Fruit fly (Drosophila melanogaster) whole organism, embryonic: ENCODE data around the gene Trl.

ENCODE experiments used
- Ada2b ChIP-seq: fragments of 200-800 bp; sonication (Bioruptor generic); IDR thresholded peaks from 2 replicates; pipeline ENCODE4 v1.3.6; 2022; ENCODE audit warnings: missing biosample characterization, missing genetic modification characterization
- B-H1 ChIP-seq: fragments of 200-800 bp; sonication (Bioruptor generic); IDR thresholded peaks from 3 replicates; pipeline ENCODE4 v1.3.6; 2022; ENCODE audit warnings: missing biosample characterization, missing genetic modification characterization
- B-H2 ChIP-seq: fragments of 200-800 bp; sonication (Bioruptor generic); optimal IDR thresholded peaks from 2 replicates; lab custom pipeline; 2018; ENCODE audit warnings: missing biosample characterization, mild to moderate bottlenecking, missing genetic modification characterization
- CG10274 ChIP-seq: fragments of 200-800 bp; sonication (Bioruptor generic); optimal IDR thresholded peaks from 3 replicates; lab custom pipeline; 2017; ENCODE audit warnings: missing biosample characterization, mild to moderate bottlenecking, missing genetic modification characterization
- CG11723 ChIP-seq: fragments of 200-800 bp; sonication (Bioruptor generic); optimal IDR thresholded peaks from 2 replicates; lab custom pipeline; 2017; ENCODE audit warnings: missing biosample characterization, mild to moderate bottlenecking, missing genetic modification characterization
- CG12071 ChIP-seq: fragments of 200-800 bp; sonication (Bioruptor generic); optimal IDR thresholded peaks from 3 replicates; lab custom pipeline; 2018; ENCODE audit warnings: missing biosample characterization, mild to moderate bottlenecking, missing genetic modification characterization
- CG13894 ChIP-seq: fragments of 200-800 bp; sonication (Bioruptor generic); optimal IDR thresholded peaks from 3 replicates; lab custom pipeline; 2018; ENCODE audit warnings: missing biosample characterization, mild to moderate bottlenecking, missing genetic modification characterization, moderate library complexity
- CG1603 ChIP-seq: fragments of 200-800 bp; sonication (Bioruptor generic); optimal IDR thresholded peaks from 2 replicates; lab custom pipeline; 2019; ENCODE audit warnings: missing biosample characterization, mild to moderate bottlenecking, missing genetic modification characterization, moderate library complexity
- CG17829 ChIP-seq: fragments of 200-800 bp; optimal IDR thresholded peaks from 2 replicates; lab custom pipeline; 2019; ENCODE audit warnings: missing biosample characterization, mild to moderate bottlenecking, missing genetic modification characterization, moderate library complexity
- CG18262 ChIP-seq: fragments of 200-800 bp; optimal IDR thresholded peaks from 3 replicates; lab custom pipeline; 2019; ENCODE audit warnings: missing biosample characterization, mild to moderate bottlenecking, missing genetic modification characterization, moderate library complexity
- CG4328 ChIP-seq: fragments of 200-800 bp; sonication (Bioruptor generic); optimal IDR thresholded peaks from 3 replicates; lab custom pipeline; 2017; ENCODE audit warnings: missing biosample characterization, missing genetic modification reagents, missing genetic modification characterization
- CG43689 ChIP-seq: fragments of 200-800 bp; sonication (Bioruptor generic); IDR thresholded peaks from 2 replicates; pipeline ENCODE4 v1.3.6; 2022; ENCODE audit warnings: missing biosample characterization, missing genetic modification characterization
- CG4820 ChIP-seq: fragments of 200-800 bp; sonication (Bioruptor generic); optimal IDR thresholded peaks from 3 replicates; lab custom pipeline; 2016; ENCODE audit warnings: missing biosample characterization, missing genetic modification characterization
- CG5245 ChIP-seq: fragments of 200-800 bp; sonication (Bioruptor generic); optimal IDR thresholded peaks from 3 replicates; lab custom pipeline; 2016; ENCODE audit warnings: missing biosample characterization, missing genetic modification characterization
- CG6254 ChIP-seq: fragments of 200-800 bp; sonication (Bioruptor generic); optimal IDR thresholded peaks from 3 replicates; lab custom pipeline; 2017; ENCODE audit warnings: mild to moderate bottlenecking, missing biosample characterization, missing genetic modification reagents, missing genetic modification characterization
- CG6683 ChIP-seq: fragments of 200-800 bp; sonication (Bioruptor generic); optimal IDR thresholded peaks from 2 replicates; lab custom pipeline; 2017; ENCODE audit warnings: missing biosample characterization, mild to moderate bottlenecking, missing genetic modification characterization, missing genetic modification reagents
- CG7357 ChIP-seq: fragments of 200-800 bp; sonication (Bioruptor generic); IDR thresholded peaks from 3 replicates; pipeline ENCODE4 v1.3.6; 2022; ENCODE audit warnings: missing biosample characterization, missing genetic modification characterization
- CG8388 ChIP-seq: fragments of 200-800 bp; sonication (Bioruptor generic); optimal IDR thresholded peaks from 2 replicates; lab custom pipeline; 2019; ENCODE audit warnings: missing biosample characterization, mild to moderate bottlenecking, missing genetic modification characterization, moderate library complexity
- CkIIα-i1 ChIP-seq: fragments of 200-800 bp; sonication (Bioruptor generic); IDR thresholded peaks from 2 replicates; pipeline ENCODE4 v1.3.6; 2022; ENCODE audit warnings: missing biosample characterization, missing genetic modification characterization
- CoRest ChIP-seq: fragments of 200-800 bp; sonication (Bioruptor generic); optimal IDR thresholded peaks from 3 replicates; lab custom pipeline; 2018; ENCODE audit warnings: missing biosample characterization, mild to moderate bottlenecking, missing genetic modification characterization, moderate library complexity
- Dfd ChIP-seq, 2 experiments: fragments of >200 bp; optimal IDR thresholded peaks; 2 replicates each; lab custom pipeline; 2017; ENCODE audit warnings: missing biosample characterization in 2 of 2, missing genetic modification characterization in 2 of 2
- Dip2 ChIP-seq: fragments of 200-800 bp; sonication (Bioruptor generic); IDR thresholded peaks from 2 replicates; pipeline ENCODE4 v1.3.6; 2022; ENCODE audit warnings: missing biosample characterization, missing genetic modification characterization
- Hr3 ChIP-seq: fragments of 200-800 bp; sonication (Bioruptor generic); optimal IDR thresholded peaks from 3 replicates; lab custom pipeline; 2016; ENCODE audit warnings: missing biosample characterization, missing genetic modification characterization
- NfI ChIP-seq: fragments of 200-800 bp; sonication (Bioruptor generic); optimal IDR thresholded peaks from 3 replicates; lab custom pipeline; 2018; ENCODE audit warnings: missing biosample characterization, mild to moderate bottlenecking, missing genetic modification characterization, moderate library complexity
- Usf ChIP-seq: fragments of 200-800 bp; sonication (Bioruptor generic); optimal IDR thresholded peaks from 2 replicates; lab custom pipeline; 2017; ENCODE audit warnings: missing genotype, missing biosample characterization, missing genetic modification characterization
- ab ChIP-seq: fragments of 200-800 bp; sonication (Bioruptor generic); optimal IDR thresholded peaks from 2 replicates; lab custom pipeline; 2016; ENCODE audit warnings: missing biosample characterization, missing genetic modification characterization
- crol ChIP-seq: fragments of 200-800 bp; sonication (Bioruptor generic); IDR thresholded peaks from 2 replicates; pipeline ENCODE4 v1.3.6; 2022; ENCODE audit warnings: missing biosample characterization, missing genetic modification characterization
- cwo ChIP-seq: fragments of 200-800 bp; sonication (Bioruptor generic); optimal IDR thresholded peaks from 3 replicates; lab custom pipeline; 2017; ENCODE audit warnings: missing biosample characterization, missing genetic modification characterization, mild to moderate bottlenecking, moderate library complexity, missing genetic modification reagents
- danr ChIP-seq: fragments of 200-800 bp; sonication (Bioruptor generic); IDR thresholded peaks from 2 replicates; pipeline ENCODE4 v1.3.6; 2022; ENCODE audit warnings: missing biosample characterization, missing genetic modification characterization
- ftz-f1 ChIP-seq: fragments of 200-800 bp; sonication (Bioruptor generic); optimal IDR thresholded peaks from 2 replicates; lab custom pipeline; 2016; ENCODE audit warnings: missing biosample characterization, missing genetic modification characterization
- gcm ChIP-seq: fragments of 200-800 bp; sonication (Bioruptor generic); optimal IDR thresholded peaks from 2 replicates; lab custom pipeline; 2019; ENCODE audit warnings: missing biosample characterization, mild to moderate bottlenecking, missing genetic modification characterization, moderate library complexity
- gcm2 ChIP-seq: fragments of 200-800 bp; sonication (Bioruptor generic); optimal IDR thresholded peaks from 2 replicates; lab custom pipeline; 2016; ENCODE audit warnings: missing biosample characterization, missing genetic modification characterization
- grn ChIP-seq: fragments of 200-800 bp; sonication (Bioruptor generic); optimal IDR thresholded peaks from 3 replicates; lab custom pipeline; 2017; ENCODE audit warnings: missing biosample characterization, missing genetic modification characterization
- gro ChIP-seq: fragments of 200-800 bp; sonication (Bioruptor generic); optimal IDR thresholded peaks from 2 replicates; lab custom pipeline; 2016; ENCODE audit warnings: missing biosample characterization, missing genetic modification characterization
- ham ChIP-seq: fragments of 200-800 bp; sonication (Bioruptor generic); IDR thresholded peaks from 2 replicates; pipeline ENCODE4 v1.3.6; 2022; ENCODE audit warnings: missing biosample characterization, missing genetic modification characterization
- hkb ChIP-seq, 2 experiments: fragments of 200-800 bp in 1 of 2; fragments of >200 bp in 1 of 2; sonication (Bioruptor generic) in 1 of 2; IDR thresholded peaks in 1 of 2; optimal IDR thresholded peaks in 1 of 2; 2 replicates each; pipeline versions ENCODE4 v1.3.6 to Lab custom; 2017 to 2022; ENCODE audit warnings: missing biosample characterization in 1 of 2, missing genetic modification characterization in 1 of 2
- lola ChIP-seq, 3 experiments: fragments of >200 bp in 2 of 3; fragments of 200-800 bp in 1 of 3; sonication (Bioruptor generic) in 1 of 3; optimal IDR thresholded peaks; 2 replicates each; lab custom pipeline; 2017 to 2019; ENCODE audit warnings: missing biosample characterization in 3 of 3, missing genetic modification characterization in 3 of 3, mild to moderate bottlenecking in 1 of 3, moderate library complexity in 1 of 3
- lov ChIP-seq, 2 experiments: fragments of 200-800 bp in 1 of 2; fragments of >200 bp in 1 of 2; sonication (Bioruptor generic) in 1 of 2; IDR thresholded peaks in 1 of 2; optimal IDR thresholded peaks in 1 of 2; 2 replicates in 1 of 2; 3 replicates in 1 of 2; pipeline versions ENCODE4 v1.3.6 to Lab custom; 2017 to 2022; ENCODE audit warnings: missing biosample characterization in 1 of 2, missing genetic modification characterization in 1 of 2
- luna ChIP-seq: fragments of 200-800 bp; sonication (Bioruptor generic); optimal IDR thresholded peaks from 2 replicates; lab custom pipeline; 2016; ENCODE audit warnings: missing biosample characterization, missing genetic modification characterization
- odd ChIP-seq: fragments of 200-800 bp; sonication (Bioruptor generic); optimal IDR thresholded peaks from 2 replicates; lab custom pipeline; 2017; ENCODE audit warnings: missing biosample characterization, mild to moderate bottlenecking, missing genetic modification characterization
- pho ChIP-seq: fragments of 200-800 bp; sonication (Bioruptor generic); optimal IDR thresholded peaks from 2 replicates; lab custom pipeline; 2016; ENCODE audit warnings: missing biosample characterization, missing genetic modification characterization
- psq ChIP-seq: fragments of 200-800 bp; sonication (Bioruptor generic); optimal IDR thresholded peaks from 2 replicates; lab custom pipeline; 2017; ENCODE audit warnings: missing biosample characterization, missing genetic modification characterization
- pum ChIP-seq: fragments of 200-800 bp; sonication (Bioruptor generic); optimal IDR thresholded peaks from 2 replicates; lab custom pipeline; 2016; ENCODE audit warnings: missing biosample characterization, missing genetic modification characterization
- pzg ChIP-seq: fragments of 200-800 bp; sonication (Bioruptor generic); optimal IDR thresholded peaks from 3 replicates; lab custom pipeline; 2018; ENCODE audit warnings: missing biosample characterization, mild to moderate bottlenecking, missing genetic modification characterization, moderate library complexity
- slp2 ChIP-seq: fragments of 200-800 bp; sonication (Bioruptor generic); optimal IDR thresholded peaks from 2 replicates; lab custom pipeline; 2016; ENCODE audit warnings: missing biosample characterization, missing genetic modification characterization
- tap ChIP-seq: fragments of 200-800 bp; optimal IDR thresholded peaks from 3 replicates; lab custom pipeline; 2019; ENCODE audit warnings: missing biosample characterization, mild to moderate bottlenecking, missing genetic modification characterization, moderate library complexity
- tna ChIP-seq: fragments of 200-800 bp; sonication (Bioruptor generic); IDR thresholded peaks from 2 replicates; pipeline ENCODE4 v1.3.6; 2022; ENCODE audit warnings: missing biosample characterization, missing genetic modification characterization; ENCODE audit not compliant: partially characterized antibody
- wdn ChIP-seq: fragments of 200-800 bp; sonication (Bioruptor generic); IDR thresholded peaks from 2 replicates; pipeline ENCODE4 v1.3.6; 2022; ENCODE audit warnings: missing biosample characterization, missing genetic modification characterization
- zen ChIP-seq: fragments of 200-800 bp; sonication (Bioruptor generic); optimal IDR thresholded peaks from 3 replicates; lab custom pipeline; 2018; ENCODE audit warnings: missing biosample characterization, mild to moderate bottlenecking, missing genetic modification characterization, moderate library complexity

Gene Trl

DNA sequence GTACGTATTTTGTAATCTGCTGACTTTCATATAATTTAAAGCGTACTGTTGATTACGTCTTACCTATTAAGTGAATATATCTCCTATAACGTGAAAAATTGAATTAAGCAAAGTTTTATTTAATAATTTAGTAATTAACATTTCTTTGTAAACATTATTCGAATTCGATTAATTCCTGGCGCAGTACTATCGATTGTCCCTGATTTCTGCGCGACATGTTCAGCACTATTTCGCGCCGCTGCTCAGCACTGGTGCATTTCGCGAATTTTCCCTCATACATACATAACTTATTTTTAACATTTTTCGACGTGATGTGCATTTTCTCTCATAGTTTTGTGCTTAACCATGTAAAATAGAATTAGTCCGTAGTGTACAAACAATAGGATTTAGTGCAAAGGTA lies 28.8 kb upstream of the Trl start, which contains the start of gene Helz (continued):
- TF ChIP-seq wdn, result no peak
- TF ChIP-seq CG6683 (GFP tag; lab: Kevin White, UChicago), result no peak
- no peak for TF ChIP-seq CkIIα-i1
- no peak for TF ChIP-seq CG12071
- TF ChIP-seq B-H1, result no peak
- no peak for TF ChIP-seq gcm2 (GFP tag; lab: Kevin White, UChicago)
- no peak for TF ChIP-seq Usf
- TF ChIP-seq CG10274 (GFP tag; lab: Kevin White, UChicago), result no peak
- no peak for TF ChIP-seq grn (GFP tag; lab: Kevin White, UChicago)
- peak; percentile 82 for TF ChIP-seq B-H2 (GFP tag; lab: Kevin White, UChicago)
- TF ChIP-seq CG43689 (GFP tag; lab: Robert Waterston, UW), result no peak
- peak; percentile 59 for TF ChIP-seq pzg
- no peak for TF ChIP-seq Ada2b
- TF ChIP-seq, all 482 proteins: peak for 54

DNA sequence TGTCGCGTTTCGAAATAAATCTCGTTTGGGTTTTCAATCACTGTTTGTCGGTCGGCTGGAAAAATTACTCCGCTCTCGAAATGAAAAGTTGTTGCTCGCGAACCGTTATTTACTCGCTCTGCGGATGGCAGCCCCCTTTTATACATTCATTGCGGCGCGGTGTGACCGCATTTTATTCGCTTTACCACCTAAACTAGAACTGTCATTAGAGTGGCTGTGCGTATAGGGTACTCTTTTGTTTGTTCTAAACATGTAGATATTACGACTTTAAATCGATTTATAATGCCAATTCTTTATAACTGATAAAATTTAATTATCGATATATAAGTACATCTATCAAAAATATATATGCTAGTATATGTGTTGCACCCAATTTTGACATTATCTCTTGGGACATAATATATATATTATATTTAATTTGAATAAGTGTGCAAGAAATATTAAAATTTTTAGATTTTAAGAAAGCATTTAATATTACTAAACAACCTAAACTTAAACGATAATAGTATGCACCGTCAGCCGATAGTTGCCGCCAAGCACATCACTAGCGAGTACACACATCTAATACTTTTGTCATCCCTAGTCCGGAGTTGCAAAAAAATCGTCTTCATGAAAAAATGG lies 25.5 kb upstream of the Trl start, which contains the start of the genes bmm and Tdrd3:
Gene bmm, minus strand, starts transcription at position 183 of the 621 bp plus-strand sequence.
Gene Tdrd3, plus strand, starts transcription at position 562 of the 621 bp plus-strand sequence.
- no peak for TF ChIP-seq ab (GFP tag; lab: Kevin White, UChicago)
- TF ChIP-seq CG7357 (GFP tag; lab: Robert Waterston, UW), result 0 out of 3 replicates have a peak, but pooled peaks have one; percentile 37
- no peak for TF ChIP-seq slp2 (GFP tag; lab: Kevin White, UChicago)
- peak; percentile 74 for TF ChIP-seq CG4820 (GFP tag; lab: Kevin White, UChicago)
- peak; percentile 95 for TF ChIP-seq CoRest (tag; lab: Kevin White, UChicago)
- TF ChIP-seq CG5245, result peak; percentile 37
- peak; percentile 90 for TF ChIP-seq zen
- TF ChIP-seq Dip2 (GFP tag; lab: Robert Waterston, UW), result no peak
- no peak for TF ChIP-seq hkb (optimal IDR thresholded peaks at IDR 0.05; lab: Kevin White, UChicago)
- TF ChIP-seq hkb (GFP tag; IDR thresholded peaks at IDR 0.05; lab: Robert Waterston, UW), result peak; percentile 42; the same call in 1 of the 2 replicates
- peak; percentile 57 for TF ChIP-seq tna (GFP tag; lab: Robert Waterston, UW)
- no peak for TF ChIP-seq gro (GFP tag; lab: Kevin White, UChicago)
- peak; percentile 87 for TF ChIP-seq CG17829 (tag; lab: Kevin White, UChicago)
- TF ChIP-seq pum (GFP tag; lab: Kevin White, UChicago), result peak; percentile 46
- TF ChIP-seq CG6254 (GFP tag; lab: Kevin White, UChicago), result peak; percentile 37
- TF ChIP-seq CG13894 (tag; lab: Kevin White, UChicago), result peak; percentile 88
- peak; percentile 79 for TF ChIP-seq gcm (GFP tag; lab: Kevin White, UChicago)
- TF ChIP-seq cwo (GFP tag; lab: Kevin White, UChicago), result peak; percentile 69
- TF ChIP-seq CG8388 (GFP tag; lab: Kevin White, UChicago), result peak; percentile 70
- TF ChIP-seq psq (GFP tag; lab: Kevin White, UChicago), result peak; percentile 33
- TF ChIP-seq danr (GFP tag; lab: Robert Waterston, UW), result no peak
- peak; percentile 73 for TF ChIP-seq tap
- TF ChIP-seq odd (GFP tag; lab: Kevin White, UChicago), result peak; percentile 57
- peak; percentile 79 for TF ChIP-seq CG4328 (GFP tag; lab: Kevin White, UChicago)
- TF ChIP-seq CG1603 (tag; lab: Kevin White, UChicago), result peak; percentile 22
- TF ChIP-seq lola (GFP tag; optimal IDR thresholded peaks at IDR 0.05; lab: Kevin White, UChicago), result peak in 1 of 3 experiments; percentile 89
- TF ChIP-seq Dfd (GFP tag; optimal IDR thresholded peaks at IDR 0.05; lab: Kevin White, UChicago), result no peak
- no peak; the same call in 1 of the 2 replicates for TF ChIP-seq ham (GFP tag; lab: Robert Waterston, UW)
- TF ChIP-seq lov (optimal IDR thresholded peaks at IDR 0.05; lab: Kevin White, UChicago), result no peak
- TF ChIP-seq lov (GFP tag; IDR thresholded peaks at IDR 0.05; lab: Robert Waterston, UW), result no peak
- peak; percentile 88 for TF ChIP-seq CG18262
- no peak for TF ChIP-seq ftz-f1
- peak; percentile 83 for TF ChIP-seq NfI
- TF ChIP-seq luna, result peak; percentile 54
- peak; percentile 89 for TF ChIP-seq Hr3 (GFP tag; lab: Kevin White, UChicago)
- no peak; the same call in 1 of the 2 replicates for TF ChIP-seq crol
- TF ChIP-seq CG11723 (GFP tag; lab: Kevin White, UChicago), result peak; percentile 52
- TF ChIP-seq pho (GFP tag; lab: Kevin White, UChicago), result peak; percentile 75
